Worm (Caenorhabditis elegans): ENCODE results near the gene C05D9.4.

ce11 chrX:1148438-1148837 lies 40.6 kb downstream of the C05D9.4 start, which contains the start of the genes R193.2 and R193.6:
- no peak for TF ChIP-seq unc-62 (GFP tag; optimal IDR thresholded peaks at IDR 0.05)
- TF ChIP-seq ces-1 (GFP tag; optimal IDR thresholded peaks at IDR 0.05) = no peak
- no peak for TF ChIP-seq nhr-237 (tag; optimal IDR thresholded peaks at IDR 0.05)
- no peak for TF ChIP-seq nhr-12 (tag; optimal IDR thresholded peaks at IDR 0.05)
- no peak for TF ChIP-seq blmp-1 (tag; optimal IDR thresholded peaks at IDR 0.05)
- TF ChIP-seq elt-1 (tag; optimal IDR thresholded peaks at IDR 0.05; ENCODE audit: borderline replicate concordance, insufficient read depth) = no peak
- no peak for TF ChIP-seq sptf-1 (tag; optimal IDR thresholded peaks at IDR 0.05)

Measured in whole organism, mixed stage, embryonic.